Worm (Caenorhabditis elegans) whole organism, young adult: ENCODE data around the gene K01D12.15.

Experiments used
- B0261.1 ChIP-seq: sonication (generic microtip); optimal IDR thresholded peaks from 2 replicates; lab custom pipeline; 2016; ENCODE audit warnings: mild to moderate bottlenecking, missing genetic modification characterization, moderate library complexity, missing compliant biosample characterization
- B0336.3 ChIP-seq: fragments of 200-800 bp; sonication (Bioruptor generic); IDR thresholded peaks from 2 replicates; pipeline ENCODE4 v1.3.6; 2022; ENCODE audit warnings: missing genetic modification characterization, missing compliant biosample characterization
- F22D6.2 ChIP-seq: sonication (generic microtip); optimal IDR thresholded peaks from 2 replicates; lab custom pipeline; 2016; ENCODE audit warnings: mild to moderate bottlenecking, missing genetic modification characterization, missing compliant biosample characterization
- F39B2.1 ChIP-seq: fragments of 200-800 bp; sonication (Bioruptor generic); IDR thresholded peaks from 2 replicates; pipeline ENCODE4 v1.3.6; 2022; ENCODE audit warnings: missing genetic modification reagents, missing genetic modification characterization, missing compliant biosample characterization
- F49E8.2 ChIP-seq: sonication (generic microtip); optimal IDR thresholded peaks from 3 replicates; lab custom pipeline; 2017; ENCODE audit warnings: missing genetic modification characterization, mild to moderate bottlenecking, missing compliant biosample characterization, antibody characterized with exemption, moderate library complexity; ENCODE audit not compliant: insufficient read depth
- F57A8.1 ChIP-seq: fragments of 200-800 bp; sonication (Bioruptor generic); optimal IDR thresholded peaks from 2 replicates; lab custom pipeline; 2018; ENCODE audit warnings: mild to moderate bottlenecking, missing genetic modification characterization, moderate library complexity, missing compliant biosample characterization
- T07F8.4 ChIP-seq: sonication (generic microtip); optimal IDR thresholded peaks from 2 replicates; lab custom pipeline; 2016; ENCODE audit warnings: mild to moderate bottlenecking, missing genetic modification characterization, moderate library complexity, missing compliant biosample characterization
- Y53G8AR.9 ChIP-seq: fragments of 200-800 bp; sonication (Bioruptor generic); conservative IDR thresholded peaks from 2 replicates; pipeline ENCODE4 v1.3.6; 2022; ENCODE audit warnings: missing genetic modification reagents, missing genetic modification characterization, missing compliant biosample characterization
- Y67H2A.10 ChIP-seq: fragments of 200-800 bp; sonication (Bioruptor generic); conservative IDR thresholded peaks from 2 replicates; pipeline ENCODE4 v1.3.6; 2022; ENCODE audit warnings: missing genetic modification reagents, missing genetic modification characterization, missing compliant biosample characterization
- atf-7 ChIP-seq: sonication (generic microtip); optimal IDR thresholded peaks from 2 replicates; lab custom pipeline; 2017; ENCODE audit warnings: mild to moderate bottlenecking, missing genetic modification characterization, missing compliant biosample characterization
- attf-5 ChIP-seq: fragments of 200-800 bp; sonication (Bioruptor generic); optimal IDR thresholded peaks from 2 replicates; lab custom pipeline; 2018; ENCODE audit warnings: mild to moderate bottlenecking, missing genetic modification characterization, missing compliant biosample characterization
- bed-2 ChIP-seq: fragments of 200-800 bp; sonication (Bioruptor generic); IDR thresholded peaks from 2 replicates; pipeline ENCODE4 v1.3.6; 2022; ENCODE audit warnings: missing genetic modification reagents, missing genetic modification characterization, missing compliant biosample characterization
- ceh-100 ChIP-seq: fragments of 200-800 bp; sonication (Bioruptor generic); IDR thresholded peaks from 2 replicates; pipeline ENCODE4 v1.3.6; 2022; ENCODE audit warnings: missing genetic modification reagents, missing genetic modification characterization, missing compliant biosample characterization
- ceh-27 ChIP-seq: fragments of 200-800 bp; sonication (Bioruptor generic); optimal IDR thresholded peaks from 2 replicates; lab custom pipeline; 2018; ENCODE audit warnings: mild to moderate bottlenecking, missing genetic modification characterization, moderate library complexity, missing compliant biosample characterization
- ceh-79 ChIP-seq: sonication (generic microtip); optimal IDR thresholded peaks from 2 replicates; lab custom pipeline; 2017; ENCODE audit warnings: mild to moderate bottlenecking, missing genetic modification characterization, missing compliant biosample characterization
- ceh-91 ChIP-seq: fragments of 200-800 bp; sonication (Bioruptor generic); IDR thresholded peaks from 2 replicates; pipeline ENCODE4 v1.3.6; 2022; ENCODE audit warnings: missing genetic modification reagents, missing genetic modification characterization, missing compliant biosample characterization
- dpl-1 ChIP-seq: fragments of 150-350 bp; optimal IDR thresholded peaks from 2 replicates; lab custom pipeline; 2014; ENCODE audit warnings: missing biosample characterization, missing genetic modification reagents, missing genetic modification characterization
- egl-44 ChIP-seq: fragments of 200-800 bp; sonication (Bioruptor generic); IDR thresholded peaks from 2 replicates; pipeline ENCODE4 v1.3.6; 2022; ENCODE audit warnings: missing genetic modification reagents, missing genetic modification characterization, missing compliant biosample characterization
- ekl-4 ChIP-seq: fragments of 200-800 bp; sonication (Bioruptor generic); IDR thresholded peaks from 2 replicates; pipeline ENCODE4 v1.3.6; 2022; ENCODE audit warnings: missing genetic modification reagents, missing genetic modification characterization, missing compliant biosample characterization
- ets-4 ChIP-seq: fragments of 200-800 bp; sonication (Bioruptor generic); optimal IDR thresholded peaks from 2 replicates; lab custom pipeline; 2018; ENCODE audit warnings: mild to moderate bottlenecking, missing genetic modification characterization, missing compliant biosample characterization
- gei-17 ChIP-seq: fragments of 200-800 bp; sonication (Bioruptor generic); optimal IDR thresholded peaks from 2 replicates; lab custom pipeline; 2018; ENCODE audit warnings: mild to moderate bottlenecking, missing genetic modification characterization, missing compliant biosample characterization
- him-1 ChIP-seq: sonication (generic microtip); optimal IDR thresholded peaks from 2 replicates; lab custom pipeline; 2016; ENCODE audit warnings: missing genotype, missing genetic modification reagents, missing genetic modification characterization, missing compliant biosample characterization
- hlh-26 ChIP-seq: fragments of 200-800 bp; sonication (Bioruptor generic); conservative IDR thresholded peaks from 2 replicates; pipeline ENCODE4 v1.3.6; 2022; ENCODE audit warnings: missing genetic modification reagents, missing genetic modification characterization, missing compliant biosample characterization
- hmg-1.2 ChIP-seq: fragments of 200-800 bp; sonication (Bioruptor generic); IDR thresholded peaks from 2 replicates; pipeline ENCODE4 v1.3.6; 2022; ENCODE audit warnings: missing genetic modification reagents, missing genetic modification characterization, missing compliant biosample characterization
- lag-1 ChIP-seq: fragments of 200-800 bp; sonication (Bioruptor generic); IDR thresholded peaks from 2 replicates; pipeline ENCODE4 v1.3.6; 2022; ENCODE audit warnings: missing genetic modification reagents, missing genetic modification characterization, missing compliant biosample characterization
- lin-40 ChIP-seq: sonication (generic microtip); optimal IDR thresholded peaks from 2 replicates; lab custom pipeline; 2016; ENCODE audit warnings: missing genetic modification characterization, mild to moderate bottlenecking, missing compliant biosample characterization, missing genotype, missing genetic modification reagents
- lsl-1 ChIP-seq: fragments of 200-800 bp; sonication (Bioruptor generic); optimal IDR thresholded peaks from 2 replicates; lab custom pipeline; 2018; ENCODE audit warnings: mild to moderate bottlenecking, missing genetic modification characterization, moderate library complexity, missing compliant biosample characterization
- madf-8 ChIP-seq: fragments of 200-800 bp; sonication (Bioruptor generic); conservative IDR thresholded peaks from 2 replicates; pipeline ENCODE4 v1.3.6; 2022; ENCODE audit warnings: missing genetic modification reagents, missing genetic modification characterization, missing compliant biosample characterization
- mes-4 ChIP-seq: sonication (generic microtip); optimal IDR thresholded peaks from 2 replicates; lab custom pipeline; 2016; ENCODE audit warnings: missing genotype, missing genetic modification characterization, missing compliant biosample characterization
- nfya-1 ChIP-seq: sonication (generic microtip); optimal IDR thresholded peaks from 2 replicates; lab custom pipeline; 2017; ENCODE audit warnings: antibody characterized with exemption, missing compliant biosample characterization, missing genetic modification characterization, borderline replicate concordance; ENCODE audit not compliant: insufficient read depth
- nfyb-1 ChIP-seq: fragments of 200-800 bp; sonication (Bioruptor generic); IDR thresholded peaks from 2 replicates; pipeline ENCODE4 v1.3.6; 2022; ENCODE audit warnings: missing genetic modification reagents, missing genetic modification characterization, missing compliant biosample characterization
- nhr-120 ChIP-seq: fragments of 200-800 bp; sonication (Bioruptor generic); IDR thresholded peaks from 2 replicates; pipeline ENCODE4 v1.3.6; 2022; ENCODE audit warnings: missing genetic modification characterization, missing compliant biosample characterization
- nhr-27 ChIP-seq: fragments of 200-800 bp; sonication (Bioruptor generic); optimal IDR thresholded peaks from 2 replicates; lab custom pipeline; 2018; ENCODE audit warnings: mild to moderate bottlenecking, missing genetic modification characterization, moderate library complexity, missing compliant biosample characterization
- nhr-80 ChIP-seq: sonication (generic microtip); optimal IDR thresholded peaks from 2 replicates; lab custom pipeline; 2016; ENCODE audit warnings: missing genetic modification characterization, missing compliant biosample characterization
- pbrm-1 ChIP-seq: fragments of 200-800 bp; sonication (Bioruptor generic); IDR thresholded peaks from 2 replicates; pipeline ENCODE4 v1.3.6; 2022; ENCODE audit warnings: missing genetic modification reagents, missing genetic modification characterization, missing compliant biosample characterization
- pha-4 ChIP-seq: fragments of 150-350 bp; sonication (generic microtip); optimal IDR thresholded peaks from 2 replicates; lab custom pipeline; 2014; ENCODE audit warnings: missing biosample characterization, missing genetic modification reagents, missing genetic modification characterization
- repo-1 ChIP-seq: sonication (generic microtip); optimal IDR thresholded peaks from 2 replicates; lab custom pipeline; 2017; ENCODE audit warnings: mild to moderate bottlenecking, missing genetic modification characterization, missing compliant biosample characterization
- snpc-4 ChIP-seq, 5 experiments: fragments of 150-350 bp in 1 of 5; sonication (generic microtip) in 4 of 5; optimal IDR thresholded peaks; 2 replicates each; lab custom pipeline; 2014 to 2018; ENCODE audit warnings: missing genetic modification characterization in 5 of 5, missing biosample characterization in 3 of 5, antibody characterized with exemption in 2 of 5, mild to moderate bottlenecking in 2 of 5, missing compliant biosample characterization in 2 of 5, missing genotype in 2 of 5, moderate library complexity in 2 of 5, missing genetic modification reagents in 1 of 5
- xnd-1 ChIP-seq: sonication (generic microtip); optimal IDR thresholded peaks from 2 replicates; lab custom pipeline; 2016; ENCODE audit warnings: missing genotype, missing genetic modification reagents, missing genetic modification characterization, missing compliant biosample characterization
- zim-3 ChIP-seq: sonication (generic microtip); optimal IDR thresholded peaks from 2 replicates; lab custom pipeline; 2017; ENCODE audit warnings: mild to moderate bottlenecking, missing genetic modification characterization, moderate library complexity, missing compliant biosample characterization
- ztf-25 ChIP-seq: fragments of 200-800 bp; sonication (Bioruptor generic); IDR thresholded peaks from 2 replicates; pipeline ENCODE4 v1.3.6; 2022; ENCODE audit warnings: missing genetic modification reagents, missing genetic modification characterization, missing compliant biosample characterization
- ztf-26 ChIP-seq: sonication (generic microtip); optimal IDR thresholded peaks from 2 replicates; lab custom pipeline; 2017; ENCODE audit warnings: missing genetic modification characterization, missing compliant biosample characterization
- ztf-28 ChIP-seq: fragments of 200-800 bp; sonication (Bioruptor generic); IDR thresholded peaks from 2 replicates; pipeline ENCODE4 v1.3.6; 2022; ENCODE audit warnings: missing genetic modification reagents, missing genetic modification characterization, missing compliant biosample characterization

Gene K01D12.15

DNA sequence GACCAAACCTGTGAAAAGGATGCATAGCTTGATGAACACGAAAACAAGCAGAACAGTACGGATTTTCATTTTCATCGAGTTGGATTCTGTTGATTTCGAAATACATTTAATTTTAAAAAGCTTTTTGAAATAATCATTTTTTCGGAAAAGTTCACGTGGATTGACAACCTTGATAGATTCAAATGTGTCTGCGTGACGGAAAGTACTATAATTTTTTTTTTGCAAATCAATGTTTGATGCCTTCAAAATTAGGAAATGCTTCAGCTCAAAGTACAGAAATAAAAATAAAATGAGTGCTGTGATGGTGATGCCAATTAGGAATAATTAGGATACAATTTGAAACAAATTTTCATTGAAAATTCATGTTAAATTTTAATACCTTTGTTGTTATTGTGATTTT lies 34.6 kb downstream of the K01D12.15 start, which contains the start of gene C54D10.4 (continued):
- TF ChIP-seq pha-4 (tag; lab: Kevin White, UChicago) = no peak

DNA sequence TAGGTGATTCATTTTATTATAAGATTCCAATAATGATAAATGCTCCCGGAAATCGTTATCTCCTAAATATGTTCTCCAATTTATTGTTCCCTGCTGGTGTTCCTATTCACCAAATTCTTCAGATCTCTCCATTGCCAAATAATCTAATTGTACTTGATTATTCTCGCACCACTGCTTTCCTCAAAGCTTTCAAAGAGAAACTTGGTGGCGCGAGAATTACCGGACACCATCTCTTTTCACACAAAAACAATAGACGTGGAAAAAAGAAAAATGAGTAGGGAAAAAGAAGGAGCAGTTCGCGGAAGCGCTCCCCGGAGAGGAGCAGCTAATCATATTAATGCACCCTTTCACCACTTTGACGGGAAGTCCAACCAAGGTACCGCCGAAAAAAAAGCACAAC lies 35.1 kb downstream of the K01D12.15 start:
- no peak for TF ChIP-seq atf-7
- no peak for TF ChIP-seq lsl-1 (GFP tag; lab: Kevin White, UChicago)
- no peak for TF ChIP-seq pbrm-1 (GFP tag; lab: Robert Waterston, UW)
- TF ChIP-seq bed-2 (GFP tag; lab: Robert Waterston, UW) = no peak
- no peak for TF ChIP-seq ztf-26 (tag; lab: Kevin White, UChicago)
- no peak for TF ChIP-seq gei-17 (GFP tag; lab: Kevin White, UChicago)
- TF ChIP-seq B0261.1 = no peak
- TF ChIP-seq nfya-1 (tag; lab: Kevin White, UChicago) = no peak

DNA sequence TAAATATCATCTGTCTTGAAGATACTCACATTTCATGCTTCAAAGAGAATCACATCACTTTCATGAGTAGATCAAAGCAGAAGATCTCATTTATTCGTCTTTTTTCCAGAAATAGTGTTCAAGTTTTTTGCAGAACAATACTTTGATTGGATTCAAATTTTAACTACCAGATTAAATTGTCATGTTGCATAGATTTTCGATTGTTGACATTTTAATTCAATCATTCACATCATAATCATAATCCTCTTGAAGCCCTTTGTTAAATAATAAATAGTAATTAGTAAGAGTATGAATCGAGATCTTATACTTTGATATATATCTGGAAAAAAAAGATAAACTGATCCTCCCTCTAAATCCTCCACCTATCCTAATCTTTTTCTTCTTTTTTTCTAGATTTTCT lies 41.6 kb downstream of the K01D12.15 start:
- no peak for TF ChIP-seq lsl-1 (GFP tag; lab: Kevin White, UChicago)
- no peak for TF ChIP-seq nhr-27 (tag; lab: Kevin White, UChicago)
- TF ChIP-seq nhr-120 (GFP tag; lab: Robert Waterston, UW) = no peak
- TF ChIP-seq F39B2.1 (GFP tag; lab: Robert Waterston, UW) = no peak
- no peak for TF ChIP-seq F22D6.2 (tag; lab: Kevin White, UChicago)
- TF ChIP-seq lag-1 (GFP tag; lab: Robert Waterston, UW) = no peak
- TF ChIP-seq lin-40 (tag; lab: Kevin White, UChicago) = no peak
- no peak for TF ChIP-seq snpc-4 (GFP tag; optimal IDR thresholded peaks at IDR 0.05; lab: Kevin White, UChicago)
- TF ChIP-seq snpc-4 (tag; optimal IDR thresholded peaks at IDR 0.05; lab: Kevin White, UChicago) = no peak
- TF ChIP-seq Y67H2A.10 = no peak
- no peak for TF ChIP-seq ets-4 (GFP tag; lab: Kevin White, UChicago)
- TF ChIP-seq bed-2 (GFP tag; lab: Robert Waterston, UW) = no peak
- no peak for TF ChIP-seq ceh-79 (tag; lab: Kevin White, UChicago)
- no peak for TF ChIP-seq nhr-80 (tag; lab: Kevin White, UChicago)
- no peak for TF ChIP-seq him-1 (tag; lab: Kevin White, UChicago)
- no peak for TF ChIP-seq nfyb-1 (GFP tag; lab: Robert Waterston, UW)
- TF ChIP-seq ceh-91 (GFP tag; lab: Robert Waterston, UW) = no peak
- TF ChIP-seq dpl-1 (GFP tag; lab: Kevin White, UChicago) = no peak
- no peak for TF ChIP-seq F57A8.1 (GFP tag; lab: Kevin White, UChicago)
- no peak for TF ChIP-seq xnd-1 (tag; lab: Kevin White, UChicago)

DNA sequence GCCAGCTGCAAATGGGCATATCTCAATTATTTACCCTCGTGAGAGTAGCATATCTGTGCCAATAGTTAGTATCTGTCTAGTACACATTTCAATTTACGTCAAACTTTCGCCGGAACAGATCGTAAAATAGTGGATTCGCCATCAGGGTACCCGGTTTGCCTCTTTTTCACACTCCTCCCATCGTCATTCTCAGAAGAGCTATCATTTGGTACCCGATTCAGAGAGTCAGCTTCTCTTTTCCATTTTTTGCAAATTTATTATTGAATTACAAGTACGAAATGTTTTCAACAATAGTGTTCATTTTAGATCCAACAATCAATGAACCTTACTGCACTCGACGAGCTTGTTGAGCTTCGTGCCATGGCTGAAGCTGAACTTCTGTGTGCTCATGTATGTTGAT lies 42.8 kb downstream of the K01D12.15 start, which contains the start of gene C54D10.5:
C54D10.5 (plus strand) TSS at position 301 of the 400 bp plus-strand sequence.
- no peak for TF ChIP-seq ztf-25 (GFP tag; lab: Robert Waterston, UW)
- TF ChIP-seq zim-3 (tag; lab: Kevin White, UChicago) = no peak
- TF ChIP-seq ceh-27 (GFP tag; lab: Kevin White, UChicago) = no peak
- no peak for TF ChIP-seq repo-1 (tag; lab: Kevin White, UChicago)
- TF ChIP-seq B0336.3 (GFP tag; lab: Robert Waterston, UW) = no peak
- TF ChIP-seq egl-44 (GFP tag; lab: Robert Waterston, UW) = no peak
- TF ChIP-seq hmg-1.2 (GFP tag; lab: Robert Waterston, UW) = no peak
- TF ChIP-seq him-1 (tag; lab: Kevin White, UChicago) = no peak
- no peak for TF ChIP-seq Y53G8AR.9 (GFP tag; lab: Robert Waterston, UW)
- TF ChIP-seq attf-5 (GFP tag; lab: Kevin White, UChicago) = no peak
- no peak for TF ChIP-seq ceh-100
- TF ChIP-seq nfyb-1 (GFP tag; lab: Robert Waterston, UW) = no peak
- no peak for TF ChIP-seq atf-7
- no peak for TF ChIP-seq madf-8 (GFP tag; lab: Robert Waterston, UW)
- no peak for TF ChIP-seq F49E8.2 (tag; lab: Kevin White, UChicago)
- TF ChIP-seq ekl-4 = no peak
- TF ChIP-seq ztf-28 = no peak
- TF ChIP-seq mes-4 = no peak
- no peak for TF ChIP-seq T07F8.4 (tag; lab: Kevin White, UChicago)
- TF ChIP-seq hlh-26 (GFP tag; lab: Robert Waterston, UW) = no peak
